Worm (Caenorhabditis elegans) whole organism, early embryonic: ENCODE measurements around the gene fbxa-179.

Experiments
- B0310.2 ChIP-seq: sonication (generic microtip); optimal IDR thresholded peaks from 2 replicates; lab custom pipeline; 2016; ENCODE audit warnings: mild to moderate bottlenecking, missing genetic modification characterization, missing compliant biosample characterization
- aly-1 ChIP-seq: sonication (generic microtip); optimal IDR thresholded peaks from 2 replicates; lab custom pipeline; 2016; ENCODE audit warnings: missing genetic modification characterization, missing compliant biosample characterization
- ama-1 ChIP-seq: fragments of 150-350 bp; optimal IDR thresholded peaks from 2 replicates; lab custom pipeline; 2014
- flt-1 ChIP-seq: fragments of 200-800 bp; sonication (Bioruptor generic); IDR thresholded peaks from 2 replicates; pipeline ENCODE4 v1.3.6; 2022; ENCODE audit warnings: missing genetic modification characterization, missing compliant biosample characterization
- hnd-1 ChIP-seq: sonication (generic microtip); optimal IDR thresholded peaks from 2 replicates; lab custom pipeline; 2016; ENCODE audit warnings: missing genetic modification characterization, missing compliant biosample characterization

ce11 chrX:14460412-14460811 lies 47.7 kb upstream of the fbxa-179 start, which contains the start of gene Y66C5A.2:
- no peak for TF ChIP-seq hnd-1 (tag; lab: Kevin White, UChicago)
- TF ChIP-seq flt-1 (GFP tag; lab: Robert Waterston, UW) = no peak
- TF ChIP-seq ama-1 (lab: Kevin White, UChicago) = no peak
- no peak for TF ChIP-seq aly-1 (tag; lab: Kevin White, UChicago)
- TF ChIP-seq B0310.2 (tag; lab: Kevin White, UChicago) = no peak
